Worm (Caenorhabditis elegans) whole organism, L2 larva: Measurements from ENCODE around the gene ZK353.3.
A peak's percentile ranks its signal among the peaks of the same experiment; 100 is the strongest.

ENCODE experiments used
- C34F6.9 ChIP-seq: fragments of 150-350 bp; optimal IDR thresholded peaks from 2 replicates; lab custom pipeline; 2014; ENCODE audit warnings: missing biosample characterization, missing genetic modification characterization
- F13H6.1 ChIP-seq: sonication (generic microtip); optimal IDR thresholded peaks from 2 replicates; lab custom pipeline; 2016; ENCODE audit warnings: missing genetic modification characterization, missing compliant biosample characterization
- R02D3.7 ChIP-seq: fragments of 150-350 bp; optimal IDR thresholded peaks from 2 replicates; lab custom pipeline; 2014; ENCODE audit warnings: missing biosample characterization, missing genetic modification characterization
- Y55F3AM.14 ChIP-seq: fragments of 200-800 bp; sonication (Bioruptor generic); optimal IDR thresholded peaks from 2 replicates; lab custom pipeline; 2018; ENCODE audit warnings: mild to moderate bottlenecking, missing genetic modification characterization, missing compliant biosample characterization
- alr-1 ChIP-seq: fragments of 150-350 bp; optimal IDR thresholded peaks from 2 replicates; lab custom pipeline; 2014; ENCODE audit warnings: missing biosample characterization, missing genetic modification characterization
- aly-2 ChIP-seq: fragments of 150-350 bp; optimal IDR thresholded peaks from 2 replicates; lab custom pipeline; 2014; ENCODE audit warnings: missing biosample characterization, missing genetic modification characterization
- ama-1 ChIP-seq: fragments of 150-350 bp; optimal IDR thresholded peaks from 2 replicates; lab custom pipeline; 2018; ENCODE audit warnings: inconsistent platforms
- blmp-1 ChIP-seq: sonication (generic microtip); optimal IDR thresholded peaks from 2 replicates; lab custom pipeline; 2017; ENCODE audit warnings: missing genetic modification characterization, mild to moderate bottlenecking, missing compliant biosample characterization, antibody characterized with exemption, moderate library complexity; ENCODE audit not compliant: insufficient read depth
- ceh-16 ChIP-seq: fragments of 150-350 bp; optimal IDR thresholded peaks from 2 replicates; lab custom pipeline; 2014; ENCODE audit warnings: missing biosample characterization, missing genetic modification characterization
- ceh-82 ChIP-seq: fragments of 150-350 bp; optimal IDR thresholded peaks from 2 replicates; lab custom pipeline; 2014; ENCODE audit warnings: missing biosample characterization, missing genetic modification characterization
- crh-2 ChIP-seq: sonication (generic microtip); optimal IDR thresholded peaks from 2 replicates; lab custom pipeline; 2017; ENCODE audit warnings: missing biosample characterization, missing genetic modification characterization
- egl-27 ChIP-seq: sonication (generic microtip); optimal IDR thresholded peaks from 3 replicates; lab custom pipeline; 2017; ENCODE audit warnings: missing biosample characterization, missing genetic modification reagents, missing genetic modification characterization
- elt-3 ChIP-seq: sonication (generic microtip); optimal IDR thresholded peaks from 2 replicates; lab custom pipeline; 2017; ENCODE audit warnings: missing biosample characterization, missing genetic modification characterization
- fos-1 ChIP-seq: fragments of 150-350 bp; optimal IDR thresholded peaks from 2 replicates; lab custom pipeline; 2014; ENCODE audit warnings: missing biosample characterization, missing genetic modification characterization
- gmeb-1 ChIP-seq: fragments of 150-350 bp; optimal IDR thresholded peaks from 2 replicates; lab custom pipeline; 2014; ENCODE audit warnings: missing biosample characterization, missing genetic modification characterization
- lin-11 ChIP-seq: fragments of 150-350 bp; sonication (generic microtip); optimal IDR thresholded peaks from 2 replicates; lab custom pipeline; 2014; ENCODE audit warnings: missing biosample characterization, missing genetic modification characterization, inconsistent platforms, mixed read lengths
- lin-13 ChIP-seq: fragments of 150-350 bp; optimal IDR thresholded peaks from 2 replicates; lab custom pipeline; 2014; ENCODE audit warnings: missing biosample characterization, missing genetic modification reagents, missing genetic modification characterization
- lin-39 ChIP-seq: fragments of 150-350 bp; optimal IDR thresholded peaks from 2 replicates; lab custom pipeline; 2014; ENCODE audit warnings: missing biosample characterization, missing genetic modification reagents, missing genetic modification characterization
- lsy-2 ChIP-seq, 2 experiments: fragments of 150-350 bp in 1 of 2; sonication (generic microtip) in 1 of 2; optimal IDR thresholded peaks; 2 replicates each; lab custom pipeline; 2014 to 2017; ENCODE audit warnings: missing biosample characterization in 2 of 2, missing genetic modification characterization in 2 of 2
- mab-5 ChIP-seq: fragments of 150-350 bp; optimal IDR thresholded peaks from 2 replicates; lab custom pipeline; 2014; ENCODE audit warnings: missing biosample characterization, missing genetic modification characterization
- mbf-1 ChIP-seq: sonication (generic microtip); optimal IDR thresholded peaks from 2 replicates; lab custom pipeline; 2017; ENCODE audit warnings: missing biosample characterization, missing genetic modification characterization
- mdl-1 ChIP-seq, 2 experiments: fragments of 150-350 bp in 1 of 2; sonication (generic microtip) in 1 of 2; optimal IDR thresholded peaks; 2 replicates each; lab custom pipeline; 2017; ENCODE audit warnings: missing biosample characterization in 2 of 2, missing genetic modification characterization in 2 of 2
- nhr-10 ChIP-seq: sonication (generic microtip); optimal IDR thresholded peaks from 2 replicates; lab custom pipeline; 2017; ENCODE audit warnings: missing biosample characterization, missing genetic modification characterization
- nhr-12 ChIP-seq: fragments of 150-350 bp; optimal IDR thresholded peaks from 2 replicates; lab custom pipeline; 2014; ENCODE audit warnings: missing biosample characterization, missing genetic modification characterization
- nhr-129 ChIP-seq: fragments of 150-350 bp; optimal IDR thresholded peaks from 2 replicates; lab custom pipeline; 2014; ENCODE audit warnings: missing biosample characterization, missing genetic modification characterization
- nhr-21 ChIP-seq: fragments of 150-350 bp; optimal IDR thresholded peaks from 2 replicates; lab custom pipeline; 2014; ENCODE audit warnings: missing biosample characterization, missing genetic modification characterization
- nhr-237 ChIP-seq: fragments of 150-350 bp; optimal IDR thresholded peaks from 2 replicates; lab custom pipeline; 2014; ENCODE audit warnings: missing biosample characterization, missing genetic modification characterization
- nhr-25 ChIP-seq: fragments of 150-350 bp; sonication (generic microtip); optimal IDR thresholded peaks from 3 replicates; lab custom pipeline; 2014; ENCODE audit warnings: missing biosample characterization, missing genetic modification characterization
- nhr-6 ChIP-seq: fragments of 150-350 bp; optimal IDR thresholded peaks from 2 replicates; lab custom pipeline; 2014; ENCODE audit warnings: missing biosample characterization, missing genetic modification characterization
- nhr-77 ChIP-seq: fragments of 150-350 bp; optimal IDR thresholded peaks from 2 replicates; lab custom pipeline; 2014; ENCODE audit warnings: missing biosample characterization, missing genetic modification characterization
- peb-1 ChIP-seq: fragments of 150-350 bp; optimal IDR thresholded peaks from 2 replicates; lab custom pipeline; 2014; ENCODE audit warnings: missing biosample characterization, missing genetic modification characterization
- skn-1 ChIP-seq: sonication (generic microtip); optimal IDR thresholded peaks from 2 replicates; lab custom pipeline; 2017; ENCODE audit warnings: missing biosample characterization, missing genetic modification characterization
- sma-3 ChIP-seq: sonication (generic microtip); optimal IDR thresholded peaks from 2 replicates; lab custom pipeline; 2016; ENCODE audit warnings: missing genetic modification reagents, missing genetic modification characterization, missing compliant biosample characterization
- sma-9 ChIP-seq, 2 experiments: fragments of 150-350 bp in 1 of 2; sonication (generic microtip) in 1 of 2; optimal IDR thresholded peaks; 2 replicates each; lab custom pipeline; 2014 to 2016; ENCODE audit warnings: missing genetic modification characterization in 2 of 2, mild to moderate bottlenecking in 1 of 2, missing biosample characterization in 1 of 2, missing compliant biosample characterization in 1 of 2, missing genetic modification reagents in 1 of 2, moderate library complexity in 1 of 2
- snpc-4 ChIP-seq: fragments of 150-350 bp; optimal IDR thresholded peaks from 2 replicates; lab custom pipeline; 2014; ENCODE audit warnings: missing biosample characterization, missing genetic modification characterization
- unc-39 ChIP-seq: fragments of 150-350 bp; optimal IDR thresholded peaks from 2 replicates; lab custom pipeline; 2014; ENCODE audit warnings: missing biosample characterization, missing genetic modification characterization
- unc-55 ChIP-seq: fragments of 150-350 bp; sonication (generic microtip); optimal IDR thresholded peaks from 3 replicates; lab custom pipeline; 2014; ENCODE audit warnings: missing biosample characterization, missing genetic modification reagents, missing genetic modification characterization
- zag-1 ChIP-seq: fragments of 150-350 bp; optimal IDR thresholded peaks from 2 replicates; lab custom pipeline; 2014; ENCODE audit warnings: missing biosample characterization, missing genetic modification characterization
- ztf-11 ChIP-seq: sonication (generic microtip); optimal IDR thresholded peaks from 2 replicates; lab custom pipeline; 2017; ENCODE audit warnings: missing biosample characterization, missing genetic modification characterization

The ZK353.3 gene

DNA sequence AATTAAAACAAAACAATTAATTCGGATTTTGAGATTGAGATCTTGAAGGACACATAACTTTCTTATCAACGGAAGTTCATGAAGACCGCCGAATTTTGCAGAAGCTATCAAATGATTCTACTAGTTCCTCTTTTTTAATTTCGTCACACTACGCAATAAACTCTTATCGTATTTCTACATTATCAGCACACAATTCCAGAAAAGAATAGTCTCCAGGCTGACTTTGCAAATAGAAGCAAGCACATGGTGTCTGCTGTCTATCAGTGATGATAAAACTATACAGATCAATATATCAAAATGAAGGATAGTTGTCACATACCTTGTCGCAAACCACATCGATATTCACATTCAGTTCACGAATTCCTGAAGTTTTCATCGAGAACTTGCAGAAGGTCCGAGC is 4.7 kb downstream of the ZK353.3 start (continued):
- TF ChIP-seq nhr-25 (tag; lab: Kevin White, UChicago) (no peak), nhr-12 (tag; lab: Kevin White, UChicago) (no peak), mab-5 (tag; lab: Kevin White, UChicago) (no peak), nhr-21 (tag; lab: Kevin White, UChicago) (no peak), lin-11 (tag; lab: Kevin White, UChicago) (no peak), ceh-82 (tag; lab: Kevin White, UChicago) (no peak), lsy-2 (tag; optimal IDR thresholded peaks at IDR 0.05; lab: Kevin White, UChicago) (no peak), aly-2 (tag; lab: Kevin White, UChicago) (no peak), ama-1 (lab: Kevin White, UChicago) (no peak), unc-55 (GFP tag; lab: Kevin White, UChicago) (no peak), Y55F3AM.14 (GFP tag; lab: Kevin White, UChicago) (no peak), blmp-1 (no peak), zag-1 (no peak), mdl-1 (tag; optimal IDR thresholded peaks at IDR 0.05; lab: Kevin White, UChicago) (peak in 1 of 2 experiments; percentile 1), gmeb-1 (peak; percentile 43), ceh-16 (tag; lab: Kevin White, UChicago) (no peak), crh-2 (peak; percentile 60), lin-13 (no peak)

DNA sequence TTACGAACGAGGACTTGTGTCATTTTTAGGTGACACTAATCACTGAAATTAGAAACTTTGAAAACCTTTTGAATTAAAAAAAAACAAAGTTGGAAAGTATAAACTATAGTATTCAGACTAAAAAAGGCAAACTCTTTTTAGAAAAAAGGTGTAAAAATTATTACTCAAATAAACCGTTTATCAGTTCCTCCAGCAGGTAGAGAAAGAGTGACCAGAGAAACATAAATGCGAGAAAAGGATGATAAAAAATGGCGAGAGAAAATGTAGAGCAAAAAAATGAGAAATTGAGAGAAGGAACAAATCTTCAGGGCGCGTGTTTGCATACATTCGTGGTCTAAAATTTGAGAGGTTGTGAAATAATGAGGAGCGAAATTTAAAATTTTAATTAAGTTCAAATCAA is 6.1 kb downstream of the ZK353.3 start, which contains the start of gene lap-1:
Gene lap-1, minus strand, starts transcription at position 42 of the 400 bp plus-strand sequence.
- TF ChIP-seq fos-1 (tag; lab: Kevin White, UChicago) (peak; percentile 63), skn-1 (tag; lab: Kevin White, UChicago) (peak; percentile 40), egl-27 (no peak)
- TF ChIP-seq, all 48 proteins: peak for 2

ce11 chrIII:8402633-8403032 is 6.8 kb downstream of the ZK353.3 start:
- no peak for TF ChIP-seq R02D3.7 (tag; lab: Kevin White, UChicago)
- no peak for TF ChIP-seq nhr-21 (tag; lab: Kevin White, UChicago)
- no peak for TF ChIP-seq nhr-10

- TF ChIP-seq unc-39 (tag; lab: Kevin White, UChicago) (no peak), lin-39 (no peak), aly-2 (tag; lab: Kevin White, UChicago) (no peak), nhr-12 (tag; lab: Kevin White, UChicago) (no peak), nhr-129 (tag; lab: Kevin White, UChicago) (no peak), mbf-1 (tag; lab: Kevin White, UChicago) (no peak), sma-3 (GFP tag; lab: Kevin White, UChicago) (no peak), peb-1 (no peak), F13H6.1 (tag; lab: Kevin White, UChicago) (no peak), nhr-25 (tag; lab: Kevin White, UChicago) (no peak), ama-1 (lab: Kevin White, UChicago) (no peak), alr-1 (tag; lab: Kevin White, UChicago) (no peak), snpc-4 (tag; lab: Kevin White, UChicago) (no peak), lsy-2 (tag; optimal IDR thresholded peaks at IDR 0.05; lab: Kevin White, UChicago) (no peak), elt-3 (tag; lab: Kevin White, UChicago) (no peak), nhr-6 (no peak), nhr-10 (no peak)
- TF ChIP-seq, all 48 proteins: peak for 0
Measured at ce11 chrIII:8403507-8403906, 7.7 kb downstream of the ZK353.3 start, which contains the start of gene cutc-1. TSS of gene cutc-1 (minus strand) at chrIII:8403607.

- TF ChIP-seq egl-27 (no peak), ztf-11 (tag; lab: Kevin White, UChicago) (no peak), sma-9 (GFP tag; optimal IDR thresholded peaks at IDR 0.05; lab: Kevin White, UChicago) (no peak), sma-9 (tag; optimal IDR thresholded peaks at IDR 0.05; lab: Kevin White, UChicago) (no peak), lin-13 (no peak), unc-55 (GFP tag; lab: Kevin White, UChicago) (peak; percentile 38), Y55F3AM.14 (GFP tag; lab: Kevin White, UChicago) (no peak), crh-2 (no peak), C34F6.9 (tag; lab: Kevin White, UChicago) (no peak), nhr-25 (tag; lab: Kevin White, UChicago) (no peak), nhr-237 (no peak), nhr-77 (tag; lab: Kevin White, UChicago) (no peak), lsy-2 (tag; optimal IDR thresholded peaks at IDR 0.05; lab: Kevin White, UChicago) (peak in 1 of 2 experiments; percentile 11)
Measured at ce11 chrIII:8405449-8405962, 9.7 kb downstream of the ZK353.3 start, which contains the start of the genes ubxn-4 and cyy-1. TSS of gene ubxn-4 (minus strand) at chrIII:8405562. TSS of gene cyy-1 (plus strand) at chrIII:8405874.
